Fruit fly (Drosophila melanogaster): ENCODE data around the gene CG6908.

Gene CG6908

dm6 chr3R:11657786-11658193, 32.1 kb downstream of the CG6908 start (continued):
- TF ChIP-seq tll (GFP tag; optimal IDR thresholded peaks at IDR 0.05) = no peak
- peak; percentile 75 for TF ChIP-seq vvl (GFP tag; IDR thresholded peaks at IDR 0.05)
- TF ChIP-seq btn (GFP tag; optimal IDR thresholded peaks at IDR 0.05) = no peak
- TF ChIP-seq sens (GFP tag) = peak; percentile 81
- peak; percentile 30; the same call in 1 of the 2 replicates for TF ChIP-seq ranshi (GFP tag; IDR thresholded peaks at IDR 0.05)
- peak; percentile 10 for TF ChIP-seq Sox102F (GFP tag; optimal IDR thresholded peaks at IDR 0.05)
- peak; percentile 45 for TF ChIP-seq dmrt11E (tag; optimal IDR thresholded peaks at IDR 0.05)
- no peak for TF ChIP-seq insv (GFP tag; optimal IDR thresholded peaks at IDR 0.05)
- TF ChIP-seq nmo (GFP tag; optimal IDR thresholded peaks at IDR 0.05) = peak; percentile 16
- TF ChIP-seq CG12391 (tag; optimal IDR thresholded peaks at IDR 0.05) = peak; percentile 47
- TF ChIP-seq pho (GFP tag; optimal IDR thresholded peaks at IDR 0.05) = peak; percentile 26
- TF ChIP-seq zfh1 (GFP tag; IDR thresholded peaks at IDR 0.05) = peak; percentile 60; the same call in 1 of the 3 replicates
- TF ChIP-seq Dbx (GFP tag; IDR thresholded peaks at IDR 0.05) = 0 out of 3 replicates have a peak, but pooled peaks have one; percentile 35
- TF ChIP-seq CG1529 (GFP tag; optimal IDR thresholded peaks at IDR 0.05) = no peak
- peak; percentile 39 for TF ChIP-seq shn (GFP tag; optimal IDR thresholded peaks at IDR 0.05)
- TF ChIP-seq dmrt99B (tag; optimal IDR thresholded peaks at IDR 0.05) = peak; percentile 10
- peak; percentile 59 for TF ChIP-seq lab (GFP tag; optimal IDR thresholded peaks at IDR 0.05)
- peak; percentile 81 for TF ChIP-seq Med (GFP tag)
- TF ChIP-seq Asciz (GFP tag; optimal IDR thresholded peaks at IDR 0.05) = peak; percentile 3
- peak; percentile 15 for TF ChIP-seq CG15514 (GFP tag; optimal IDR thresholded peaks at IDR 0.05)
- TF ChIP-seq dysf (GFP tag; IDR thresholded peaks at IDR 0.05) = peak; percentile 35; the same call in 1 of the 3 replicates
- no peak for TF ChIP-seq CG6765 (GFP tag; optimal IDR thresholded peaks at IDR 0.05)
- peak; percentile 32 for TF ChIP-seq Fer3 (tag; optimal IDR thresholded peaks at IDR 0.05)
- TF ChIP-seq zf30C (GFP tag; optimal IDR thresholded peaks at IDR 0.05) = peak; percentile 84
- peak; percentile 32 for TF ChIP-seq HLH54F (GFP tag; optimal IDR thresholded peaks at IDR 0.05)
- peak in 1 of 2 experiments; percentile 10 for TF ChIP-seq Hr78 (GFP tag; optimal IDR thresholded peaks at IDR 0.05)
- peak; percentile 40 for TF ChIP-seq Hmr (GFP tag; optimal IDR thresholded peaks at IDR 0.05)
- TF ChIP-seq CG11504 (tag; optimal IDR thresholded peaks at IDR 0.05) = peak; percentile 54
- TF ChIP-seq CG31388 (GFP tag; optimal IDR thresholded peaks at IDR 0.05) = no peak
- TF ChIP-seq Hsf (GFP tag; optimal IDR thresholded peaks at IDR 0.05) = peak; percentile 20
- no peak for TF ChIP-seq CG1792 (GFP tag; optimal IDR thresholded peaks at IDR 0.05)
- TF ChIP-seq CG32532 (GFP tag; IDR thresholded peaks at IDR 0.05) = peak; percentile 66
- no peak for TF ChIP-seq CG34422 (GFP tag; IDR thresholded peaks at IDR 0.05)
- TF ChIP-seq CG13287 (GFP tag; IDR thresholded peaks at IDR 0.05; ENCODE audit: partially characterized antibody) = no peak
- no peak for TF ChIP-seq Atf-2 (GFP tag; optimal IDR thresholded peaks at IDR 0.05)
- no peak for TF ChIP-seq otp (GFP tag; IDR thresholded peaks at IDR 0.05)
- TF ChIP-seq lilli (GFP tag; optimal IDR thresholded peaks at IDR 0.05) = peak; percentile 61
- peak; percentile 3 for TF ChIP-seq CG15269 (tag; optimal IDR thresholded peaks at IDR 0.05)
- peak; percentile 46 for TF ChIP-seq Blimp-1 (GFP tag; optimal IDR thresholded peaks at IDR 0.05)
- peak; percentile 33 for TF ChIP-seq CG13424 (tag; optimal IDR thresholded peaks at IDR 0.05)
- TF ChIP-seq gro (GFP tag; optimal IDR thresholded peaks at IDR 0.05) = peak; percentile 44
- TF ChIP-seq CG11456 (GFP tag; IDR thresholded peaks at IDR 0.05) = peak; percentile 61; the same call in 1 of the 3 replicates
- no peak for TF ChIP-seq CG30431 (GFP tag; optimal IDR thresholded peaks at IDR 0.05)
- TF ChIP-seq zen (tag; optimal IDR thresholded peaks at IDR 0.05) = no peak
- no peak for TF ChIP-seq psq (GFP tag; optimal IDR thresholded peaks at IDR 0.05)
- TF ChIP-seq CG4424 (GFP tag; optimal IDR thresholded peaks at IDR 0.05) = peak; percentile 24
- TF ChIP-seq CG14965 (GFP tag; optimal IDR thresholded peaks at IDR 0.05; ENCODE audit: borderline replicate concordance) = no peak
- peak; percentile 84 for TF ChIP-seq nom (GFP tag; optimal IDR thresholded peaks at IDR 0.05)
- TF ChIP-seq CG12236 (GFP tag; optimal IDR thresholded peaks at IDR 0.05) = peak; percentile 10
